Worm (Caenorhabditis elegans): ENCODE results near the gene evl-20.

- TF ChIP-seq zag-1 (tag; optimal IDR thresholded peaks at IDR 0.05) (no peak), nhr-76 (tag; optimal IDR thresholded peaks at IDR 0.05) (no peak), ama-1 (optimal IDR thresholded peaks at IDR 0.05) (no peak), elt-3 (tag; optimal IDR thresholded peaks at IDR 0.05) (no peak), unc-62 (GFP tag; optimal IDR thresholded peaks at IDR 0.05) (no peak), nhr-23 (tag; optimal IDR thresholded peaks at IDR 0.05) (no peak), snpc-4 (tag; optimal IDR thresholded peaks at IDR 0.05) (no peak), fos-1 (tag; optimal IDR thresholded peaks at IDR 0.05) (no peak), pha-4 (tag; optimal IDR thresholded peaks at IDR 0.05) (no peak)
Observed at ce11 chrII:8399997-8400396, 44.1 kb upstream of the evl-20 start.

Data from whole organism, L3 larva.